Worm (Caenorhabditis elegans) whole organism, L4 larva: ENCODE measurements around the gene lbp-9.

Experiments
- Y48G9A.11 ChIP-seq: fragments of 200-800 bp; sonication (Bioruptor generic); IDR thresholded peaks from 2 replicates; pipeline ENCODE4 v1.3.6; 2022; ENCODE audit warnings: missing genetic modification reagents, missing genetic modification characterization, missing compliant biosample characterization
- aly-2 ChIP-seq: sonication (generic microtip); optimal IDR thresholded peaks from 2 replicates; lab custom pipeline; 2018; ENCODE audit warnings: missing biosample characterization, missing genetic modification characterization
- ces-1 ChIP-seq: fragments of 150-350 bp; sonication (generic microtip); optimal IDR thresholded peaks from 4 replicates; lab custom pipeline; 2014; ENCODE audit warnings: missing biosample characterization, missing genetic modification reagents, missing genetic modification characterization
- jun-1 ChIP-seq: fragments of 150-350 bp; optimal IDR thresholded peaks from 2 replicates; lab custom pipeline; 2014; ENCODE audit warnings: missing biosample characterization, missing genetic modification reagents, missing genetic modification characterization
- skn-1 ChIP-seq: fragments of 150-350 bp; optimal IDR thresholded peaks from 2 replicates; lab custom pipeline; 2014; ENCODE audit warnings: missing biosample characterization, missing genetic modification characterization
- unc-130 ChIP-seq: sonication (generic microtip); optimal IDR thresholded peaks from 2 replicates; lab custom pipeline; 2016; ENCODE audit warnings: missing genetic modification reagents, missing genetic modification characterization, missing compliant biosample characterization

ce11 chrV:2053509-2053908 is 14.7 kb upstream of the lbp-9 start, which contains the start of gene comt-5:
- TF ChIP-seq skn-1 (tag; lab: Kevin White, UChicago): no peak
- no peak for TF ChIP-seq ces-1 (GFP tag; lab: Kevin White, UChicago)
- no peak for TF ChIP-seq unc-130 (GFP tag; lab: Kevin White, UChicago)
- TF ChIP-seq aly-2 (tag; lab: Kevin White, UChicago): no peak
- no peak for TF ChIP-seq jun-1 (tag; lab: Kevin White, UChicago)
- TF ChIP-seq Y48G9A.11 (GFP tag; lab: Robert Waterston, UW): no peak
